Worm (Caenorhabditis elegans) whole organism, L1 larva: ENCODE measurements around the gene bca-1.
A peak's percentile ranks its signal among the peaks of the same experiment; 100 is the strongest.

Source experiments
- C04F5.9 ChIP-seq: sonication (generic microtip); optimal IDR thresholded peaks from 2 replicates; lab custom pipeline; 2016; ENCODE audit warnings: missing genetic modification characterization, missing compliant biosample characterization
- C34B4.2 ChIP-seq: sonication (generic microtip); optimal IDR thresholded peaks from 2 replicates; lab custom pipeline; 2017; ENCODE audit warnings: mild to moderate bottlenecking, missing genetic modification characterization, missing compliant biosample characterization
- F16B12.6 ChIP-seq: fragments of 150-350 bp; optimal IDR thresholded peaks from 2 replicates; lab custom pipeline; 2014; ENCODE audit warnings: missing biosample characterization, missing genetic modification characterization
- aha-1 ChIP-seq: fragments of 150-350 bp; optimal IDR thresholded peaks from 2 replicates; lab custom pipeline; 2014; ENCODE audit warnings: missing biosample characterization, missing genetic modification characterization
- alr-1 ChIP-seq: fragments of 200-800 bp; sonication (Bioruptor generic); optimal IDR thresholded peaks from 2 replicates; lab custom pipeline; 2018; ENCODE audit warnings: borderline replicate concordance, mild to moderate bottlenecking, missing genetic modification characterization, missing compliant biosample characterization
- ama-1 ChIP-seq: fragments of 150-350 bp; optimal IDR thresholded peaks from 2 replicates; lab custom pipeline; 2014
- blmp-1 ChIP-seq: fragments of 150-350 bp; optimal IDR thresholded peaks from 2 replicates; lab custom pipeline; 2014; ENCODE audit warnings: missing biosample characterization, missing genetic modification characterization
- ceh-63 ChIP-seq: fragments of 200-800 bp; sonication (Bioruptor generic); optimal IDR thresholded peaks from 2 replicates; lab custom pipeline; 2018; ENCODE audit warnings: mild to moderate bottlenecking, missing genetic modification characterization, missing compliant biosample characterization
- ceh-8 ChIP-seq: fragments of 200-800 bp; sonication (Bioruptor generic); optimal IDR thresholded peaks from 2 replicates; lab custom pipeline; 2018; ENCODE audit warnings: mild to moderate bottlenecking, missing genetic modification characterization, moderate library complexity, missing compliant biosample characterization
- ces-1 ChIP-seq: fragments of 150-350 bp; optimal IDR thresholded peaks from 2 replicates; lab custom pipeline; 2014; ENCODE audit warnings: missing biosample characterization, missing genetic modification reagents, missing genetic modification characterization
- dsc-1 ChIP-seq: sonication (generic microtip); optimal IDR thresholded peaks from 2 replicates; lab custom pipeline; 2016; ENCODE audit warnings: mild to moderate bottlenecking, missing genetic modification characterization, missing compliant biosample characterization
- egl-13 ChIP-seq: sonication (generic microtip); optimal IDR thresholded peaks from 2 replicates; lab custom pipeline; 2016; ENCODE audit warnings: missing genotype, missing genetic modification reagents, missing genetic modification characterization, missing compliant biosample characterization
- elt-2 ChIP-seq: sonication (generic microtip); optimal IDR thresholded peaks from 2 replicates; lab custom pipeline; 2016; ENCODE audit warnings: missing genetic modification characterization, mild to moderate bottlenecking, inconsistent platforms, missing compliant biosample characterization, missing genetic modification reagents
- elt-3 ChIP-seq, 6 experiments: fragments of 150-350 bp in 1 of 6; sonication (generic microtip); optimal IDR thresholded peaks; 2 replicates each; lab custom pipeline; 2017 to 2018; ENCODE audit warnings: missing biosample characterization in 6 of 6, missing genetic modification characterization in 6 of 6, inconsistent platforms in 1 of 6
- fkh-8 ChIP-seq: sonication (generic microtip); optimal IDR thresholded peaks from 2 replicates; lab custom pipeline; 2016; ENCODE audit warnings: mild to moderate bottlenecking, missing genetic modification characterization, missing compliant biosample characterization
- fos-1 ChIP-seq: fragments of 150-350 bp; optimal IDR thresholded peaks from 2 replicates; lab custom pipeline; 2014; ENCODE audit warnings: missing biosample characterization, missing genetic modification characterization
- grh-1 ChIP-seq: fragments of 200-800 bp; sonication (Bioruptor generic); IDR thresholded peaks from 2 replicates; pipeline ENCODE4 v1.3.6; 2022; ENCODE audit warnings: missing genetic modification reagents, missing genetic modification characterization, missing compliant biosample characterization
- hlh-17 ChIP-seq: fragments of 200-800 bp; sonication (Bioruptor generic); optimal IDR thresholded peaks from 2 replicates; lab custom pipeline; 2018; ENCODE audit warnings: missing genetic modification characterization, mild to moderate bottlenecking, missing compliant biosample characterization, moderate library complexity, borderline replicate concordance
- hpl-2 ChIP-seq: fragments of 150-350 bp; optimal IDR thresholded peaks from 2 replicates; lab custom pipeline; 2014; ENCODE audit warnings: missing biosample characterization, missing genetic modification reagents, missing genetic modification characterization
- lin-14 ChIP-seq: fragments of 200-800 bp; sonication (Bioruptor generic); optimal IDR thresholded peaks from 2 replicates; lab custom pipeline; 2018; ENCODE audit warnings: mild to moderate bottlenecking, missing genetic modification characterization, moderate library complexity, missing compliant biosample characterization
- lin-35 ChIP-seq, 2 experiments: fragments of 150-350 bp; optimal IDR thresholded peaks; 2 replicates each; lab custom pipeline; 2014; ENCODE audit warnings: missing biosample characterization in 2 of 2, missing genetic modification characterization in 2 of 2, missing genetic modification reagents in 2 of 2
- lir-3 ChIP-seq: sonication (generic microtip); optimal IDR thresholded peaks from 2 replicates; lab custom pipeline; 2016; ENCODE audit warnings: mild to moderate bottlenecking, missing genetic modification characterization, moderate library complexity, missing compliant biosample characterization; ENCODE audit not compliant: poor library complexity
- lsy-2 ChIP-seq, 2 experiments: fragments of 150-350 bp; optimal IDR thresholded peaks; 2 replicates each; lab custom pipeline; 2014; ENCODE audit warnings: missing biosample characterization in 2 of 2, missing genetic modification characterization in 2 of 2
- mef-2 ChIP-seq: fragments of 150-350 bp; optimal IDR thresholded peaks from 2 replicates; lab custom pipeline; 2014; ENCODE audit warnings: missing biosample characterization, missing genetic modification characterization
- mep-1 ChIP-seq: fragments of 150-350 bp; optimal IDR thresholded peaks from 2 replicates; lab custom pipeline; 2014; ENCODE audit warnings: missing biosample characterization, missing genetic modification characterization
- nhr-11 ChIP-seq: fragments of 150-350 bp; optimal IDR thresholded peaks from 2 replicates; lab custom pipeline; 2014; ENCODE audit warnings: missing biosample characterization, missing genetic modification characterization
- nhr-12 ChIP-seq: sonication (generic microtip); optimal IDR thresholded peaks from 2 replicates; lab custom pipeline; 2017; ENCODE audit warnings: missing biosample characterization, missing genetic modification characterization
- nhr-19 ChIP-seq: fragments of 200-800 bp; sonication (Bioruptor generic); conservative IDR thresholded peaks from 2 replicates; pipeline ENCODE4 v1.3.6; 2022; ENCODE audit warnings: missing genetic modification characterization, missing compliant biosample characterization
- nhr-47 ChIP-seq: sonication (generic microtip); optimal IDR thresholded peaks from 2 replicates; lab custom pipeline; 2016; ENCODE audit warnings: mild to moderate bottlenecking, missing genetic modification characterization, moderate library complexity, missing compliant biosample characterization
- nhr-71 ChIP-seq: sonication (generic microtip); optimal IDR thresholded peaks from 2 replicates; lab custom pipeline; 2016; ENCODE audit warnings: mild to moderate bottlenecking, missing genetic modification characterization, moderate library complexity, missing compliant biosample characterization
- nhr-76 ChIP-seq: sonication (generic microtip); optimal IDR thresholded peaks from 2 replicates; lab custom pipeline; 2017; ENCODE audit warnings: missing biosample characterization, missing genetic modification characterization
- nhr-77 ChIP-seq: fragments of 150-350 bp; optimal IDR thresholded peaks from 2 replicates; lab custom pipeline; 2014; ENCODE audit warnings: missing biosample characterization, missing genetic modification characterization
- nhr-85 ChIP-seq: sonication (generic microtip); peaks from one replicate; lab custom pipeline; 2016; ENCODE audit warnings: missing genetic modification characterization, inconsistent platforms, missing compliant biosample characterization
- pqm-1 ChIP-seq: sonication (generic microtip); optimal IDR thresholded peaks from 3 replicates; lab custom pipeline; 2017; ENCODE audit warnings: missing biosample characterization, missing genetic modification characterization
- skn-1 ChIP-seq: fragments of 150-350 bp; optimal IDR thresholded peaks from 2 replicates; lab custom pipeline; 2014; ENCODE audit warnings: missing biosample characterization, missing genetic modification characterization
- snpc-4 ChIP-seq: fragments of 150-350 bp; optimal IDR thresholded peaks from 2 replicates; lab custom pipeline; 2014; ENCODE audit warnings: missing biosample characterization, missing genetic modification characterization
- snu-23 ChIP-seq: sonication (generic microtip); optimal IDR thresholded peaks from 2 replicates; lab custom pipeline; 2016; ENCODE audit warnings: missing genetic modification characterization, missing compliant biosample characterization
- sox-4 ChIP-seq: sonication (generic microtip); optimal IDR thresholded peaks from 2 replicates; lab custom pipeline; 2016; ENCODE audit warnings: missing genetic modification characterization, missing compliant biosample characterization
- sup-37 ChIP-seq: fragments of 200-800 bp; sonication (Bioruptor generic); optimal IDR thresholded peaks from 2 replicates; lab custom pipeline; 2018; ENCODE audit warnings: mild to moderate bottlenecking, missing genetic modification characterization, missing compliant biosample characterization
- tlp-1 ChIP-seq: fragments of 150-350 bp; optimal IDR thresholded peaks from 2 replicates; lab custom pipeline; 2014; ENCODE audit warnings: missing biosample characterization, missing genetic modification characterization
- unc-86 ChIP-seq: sonication (generic microtip); optimal IDR thresholded peaks from 2 replicates; lab custom pipeline; 2016; ENCODE audit warnings: missing genetic modification characterization, missing compliant biosample characterization
- vab-15 ChIP-seq: sonication (generic microtip); optimal IDR thresholded peaks from 2 replicates; lab custom pipeline; 2017; ENCODE audit warnings: missing genotype, mild to moderate bottlenecking, missing genetic modification characterization, missing compliant biosample characterization
- zag-1 ChIP-seq: fragments of 150-350 bp; optimal IDR thresholded peaks from 2 replicates; lab custom pipeline; 2014; ENCODE audit warnings: missing biosample characterization, missing genetic modification characterization
- zip-4 ChIP-seq: fragments of 200-800 bp; sonication (Bioruptor generic); optimal IDR thresholded peaks from 2 replicates; lab custom pipeline; 2018; ENCODE audit warnings: mild to moderate bottlenecking, missing genetic modification characterization, moderate library complexity, missing compliant biosample characterization
- ztf-11 ChIP-seq, 2 experiments: sonication (generic microtip); optimal IDR thresholded peaks; 2 replicates each; lab custom pipeline; 2016 to 2017; ENCODE audit warnings: missing genetic modification characterization in 2 of 2, missing biosample characterization in 1 of 2, missing compliant biosample characterization in 1 of 2

bca-1 gene

ce11 chrX:6201542-6201941 is 3.0 kb downstream of the bca-1 start (continued):
- peak; percentile 71 for TF ChIP-seq nhr-71 (tag; lab: Kevin White, UChicago)
- no peak for TF ChIP-seq ceh-8 (GFP tag; lab: Kevin White, UChicago)
- peak; percentile 83 for TF ChIP-seq blmp-1 (tag; lab: Kevin White, UChicago)

DNA sequence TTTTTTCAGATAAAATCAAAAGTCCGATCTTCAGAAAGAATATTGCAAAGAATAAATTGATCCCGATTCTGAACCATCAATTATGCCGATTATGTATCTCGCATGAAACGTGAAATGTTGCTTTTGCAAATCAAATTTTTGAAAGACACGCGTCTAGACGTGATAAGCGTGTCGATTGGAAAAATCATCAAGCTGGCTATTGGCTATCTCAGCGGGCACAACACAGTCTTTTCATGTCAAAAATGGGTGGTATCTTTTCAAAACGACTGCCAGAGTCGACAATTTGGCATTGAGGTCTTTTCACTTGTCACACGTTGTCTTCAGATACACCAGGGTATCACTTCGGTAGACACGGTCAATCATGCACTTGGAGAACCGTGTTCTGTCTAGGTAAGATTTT is 7.9 kb downstream of the bca-1 start, which contains the start of gene daf-9:
daf-9 (plus strand) TSS at position 301 of the 400 bp plus-strand sequence.
- no peak for TF ChIP-seq hlh-17 (GFP tag; lab: Kevin White, UChicago)
- TF ChIP-seq nhr-47 (tag; lab: Kevin White, UChicago) = no peak
- TF ChIP-seq fos-1 = no peak
- no peak for TF ChIP-seq ces-1 (GFP tag; lab: Kevin White, UChicago)
- no peak for TF ChIP-seq nhr-76
- TF ChIP-seq vab-15 (tag; lab: Kevin White, UChicago) = no peak
- no peak for TF ChIP-seq ama-1 (lab: Kevin White, UChicago)
- TF ChIP-seq alr-1 = no peak
- no peak for TF ChIP-seq unc-86 (tag; lab: Kevin White, UChicago)
- TF ChIP-seq, all 84 proteins: peak for 0

DNA sequence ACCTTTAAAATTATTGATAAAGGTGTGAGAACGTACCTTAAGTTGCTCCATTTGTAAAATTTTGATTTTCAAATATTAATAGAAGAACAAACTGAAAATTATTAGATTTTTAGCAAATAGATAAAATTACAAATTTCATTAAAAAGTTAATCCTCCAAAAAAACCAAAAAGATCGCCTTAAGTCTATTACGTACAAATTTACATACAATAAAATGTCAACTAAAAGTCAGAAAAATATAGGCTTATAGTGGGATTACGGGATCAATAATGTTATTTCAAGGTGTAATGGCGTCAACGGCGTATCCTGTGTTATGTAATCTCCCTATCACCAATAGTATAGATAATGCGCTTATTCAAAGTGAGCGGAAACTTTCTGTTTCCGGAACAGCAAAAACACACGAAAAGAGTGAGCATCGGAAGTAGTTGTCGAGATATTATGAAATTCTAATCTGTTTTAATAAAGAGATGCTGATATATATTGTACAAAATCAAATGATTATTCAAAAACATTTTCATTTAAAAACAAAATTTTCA is 10.3 kb downstream of the bca-1 start, which contains the start of gene ceh-54:
ceh-54 (minus strand) TSS at position 51 of the 534 bp plus-strand sequence.
- no peak for TF ChIP-seq elt-3 (tag; optimal IDR thresholded peaks at IDR 0.05; lab: Kevin White, UChicago)
- TF ChIP-seq egl-13 (tag; lab: Kevin White, UChicago) = peak; percentile 65
- TF ChIP-seq zag-1 (tag; lab: Kevin White, UChicago) = no peak
- peak; percentile 75 for TF ChIP-seq dsc-1 (tag; lab: Kevin White, UChicago)
- peak; percentile 8 for TF ChIP-seq nhr-47 (tag; lab: Kevin White, UChicago)
- TF ChIP-seq nhr-77 (tag; lab: Kevin White, UChicago) = no peak
- no peak for TF ChIP-seq C34B4.2 (tag; lab: Kevin White, UChicago)

ce11 chrX:6189955-6190354 is 14.6 kb downstream of the bca-1 start, which contains the start of gene T13C5.9:
T13C5.9 (plus strand) TSS chrX:6190255.
- TF ChIP-seq ceh-8 (GFP tag; lab: Kevin White, UChicago) (no peak), snu-23 (GFP tag; lab: Kevin White, UChicago) (no peak), ztf-11 (tag; optimal IDR thresholded peaks at IDR 0.05; lab: Kevin White, UChicago) (no peak), nhr-11 (tag; lab: Kevin White, UChicago) (no peak), tlp-1 (tag; lab: Kevin White, UChicago) (no peak), grh-1 (no peak), skn-1 (tag; lab: Kevin White, UChicago) (no peak), hpl-2 (no peak), lin-35 (GFP tag; optimal IDR thresholded peaks at IDR 0.05; lab: Kevin White, UChicago) (no peak), C04F5.9 (tag; lab: Kevin White, UChicago) (no peak), elt-2 (tag; lab: Kevin White, UChicago) (no peak), sox-4 (tag; lab: Kevin White, UChicago) (no peak), mep-1 (tag; lab: Kevin White, UChicago) (no peak), aha-1 (tag; lab: Kevin White, UChicago) (no peak), sup-37 (GFP tag; lab: Kevin White, UChicago) (no peak), nhr-12 (tag; lab: Kevin White, UChicago) (no peak)

DNA sequence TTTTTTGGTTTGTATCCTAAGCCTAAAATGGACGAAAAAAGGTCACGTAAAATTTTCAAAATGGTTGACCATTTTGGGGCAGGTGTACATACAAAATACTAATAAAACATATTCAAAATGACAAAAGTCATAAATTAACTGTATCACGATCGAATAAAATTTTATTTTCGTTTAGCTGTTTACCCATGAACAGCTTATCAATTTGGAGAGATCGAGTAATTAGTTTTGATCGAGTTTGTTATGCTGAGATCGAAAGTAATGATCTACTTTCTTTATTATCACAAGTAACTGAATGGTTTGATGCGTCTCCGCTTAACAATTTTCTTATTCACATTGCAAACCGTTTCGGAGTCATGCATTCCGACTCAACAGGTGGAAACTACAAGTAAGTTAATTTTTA is 16.7 kb downstream of the bca-1 start, which contains the start of gene T13C5.10:
T13C5.10 (plus strand) TSS at position 301 of the 400 bp plus-strand sequence.
- TF ChIP-seq nhr-19 (no peak), snpc-4 (tag; lab: Kevin White, UChicago) (no peak), lin-14 (no peak), nhr-85 (no peak), nhr-12 (tag; lab: Kevin White, UChicago) (no peak), F16B12.6 (tag; lab: Kevin White, UChicago) (no peak), ama-1 (lab: Kevin White, UChicago) (no peak), pqm-1 (tag; lab: Kevin White, UChicago) (no peak), lir-3 (no peak), nhr-47 (tag; lab: Kevin White, UChicago) (no peak), nhr-11 (tag; lab: Kevin White, UChicago) (no peak), fkh-8 (no peak), blmp-1 (tag; lab: Kevin White, UChicago) (no peak), mep-1 (tag; lab: Kevin White, UChicago) (no peak), ceh-63 (GFP tag; lab: Kevin White, UChicago) (no peak), mef-2 (tag; lab: Kevin White, UChicago) (no peak), zip-4 (GFP tag; lab: Kevin White, UChicago) (no peak), lsy-2 (tag; optimal IDR thresholded peaks at IDR 0.05; lab: Kevin White, UChicago) (no peak)
